Fruit fly (Drosophila melanogaster): ENCODE data around the gene phu.

- TF ChIP-seq Abd-B (GFP tag; optimal IDR thresholded peaks at IDR 0.05) (no peak), br (GFP tag; optimal IDR thresholded peaks at IDR 0.05) (no peak)
Measured at dm6 chr3R:9494627-9495009, at the start of gene phu.
